Worm (Caenorhabditis elegans): ENCODE results near the gene C14A11.6.

ce11 chrX:2795054-2795453, 18.9 kb downstream of the C14A11.6 start:
- TF ChIP-seq dao-5 (tag; optimal IDR thresholded peaks at IDR 0.05) (no peak), him-1 (tag; optimal IDR thresholded peaks at IDR 0.05) (no peak), W03F9.2 (tag; optimal IDR thresholded peaks at IDR 0.05) (no peak)
